Worm (Caenorhabditis elegans) whole organism, late embryonic: ENCODE data around the gene cyp-13A10.

ENCODE experiments used
- K09A11.1 ChIP-seq: sonication (generic microtip); optimal IDR thresholded peaks from 2 replicates; lab custom pipeline; 2017; ENCODE audit warnings: antibody characterized with exemption, mild to moderate bottlenecking, missing genetic modification characterization, missing compliant biosample characterization; ENCODE audit not compliant: insufficient read depth
- gmeb-2 ChIP-seq: sonication (generic microtip); optimal IDR thresholded peaks from 2 replicates; lab custom pipeline; 2016; ENCODE audit warnings: missing genetic modification characterization, inconsistent platforms, missing compliant biosample characterization
- lim-6 ChIP-seq: sonication (generic microtip); optimal IDR thresholded peaks from 2 replicates; lab custom pipeline; 2016; ENCODE audit warnings: missing genetic modification characterization, missing compliant biosample characterization
- lin-11 ChIP-seq: fragments of 200-800 bp; sonication (Bioruptor generic); optimal IDR thresholded peaks from 2 replicates; lab custom pipeline; 2018; ENCODE audit warnings: mild to moderate bottlenecking, missing genetic modification characterization, missing compliant biosample characterization
- pha-4 ChIP-seq: fragments of 150-350 bp; optimal IDR thresholded peaks from 2 replicates; lab custom pipeline; 2018; ENCODE audit warnings: missing biosample characterization, missing genetic modification reagents, missing genetic modification characterization
- pqm-1 ChIP-seq: sonication (generic microtip); optimal IDR thresholded peaks from 2 replicates; lab custom pipeline; 2016; ENCODE audit warnings: missing genetic modification characterization, missing compliant biosample characterization
- ref-2 ChIP-seq: sonication (generic microtip); optimal IDR thresholded peaks from 2 replicates; lab custom pipeline; 2016; ENCODE audit warnings: missing genetic modification characterization, missing compliant biosample characterization

ce11 chrII:9617902-9618245 is 44.8 kb downstream of the cyp-13A10 start:
- TF ChIP-seq gmeb-2 (tag; lab: Kevin White, UChicago) (no peak), lin-11 (tag; lab: Kevin White, UChicago) (no peak), pqm-1 (tag; lab: Kevin White, UChicago) (no peak), pha-4 (tag; lab: Kevin White, UChicago) (no peak), lim-6 (tag; lab: Kevin White, UChicago) (no peak), K09A11.1 (tag; lab: Kevin White, UChicago) (no peak), ref-2 (tag; lab: Kevin White, UChicago) (no peak)
